Fruit fly (Drosophila melanogaster) whole organism, prepupa: ENCODE measurements around the gene Myo61F.

Experiments
- Blimp-1 ChIP-seq: fragments of 200-800 bp; sonication (Bioruptor generic); optimal IDR thresholded peaks from 3 replicates; lab custom pipeline; 2017; ENCODE audit warnings: missing biosample characterization, missing genetic modification characterization, mild to moderate bottlenecking, moderate library complexity, missing genetic modification reagents
- CG1621 ChIP-seq: fragments of 200-800 bp; sonication (Bioruptor generic); optimal IDR thresholded peaks from 3 replicates; lab custom pipeline; 2018; ENCODE audit warnings: missing biosample characterization, mild to moderate bottlenecking, missing genetic modification characterization
- CG16779 ChIP-seq: fragments of 200-800 bp; sonication (Bioruptor generic); optimal IDR thresholded peaks from 3 replicates; lab custom pipeline; 2017; ENCODE audit warnings: missing biosample characterization, mild to moderate bottlenecking, missing genetic modification characterization
- CG6163 ChIP-seq: fragments of 200-800 bp; sonication (Bioruptor generic); IDR thresholded peaks from 3 replicates; pipeline ENCODE4 v1.3.6; 2022; ENCODE audit warnings: missing biosample characterization, missing genetic modification characterization
- Hr38 ChIP-seq: sonication (Bioruptor generic); optimal IDR thresholded peaks from 2 replicates; lab custom pipeline; 2016; ENCODE audit warnings: missing biosample characterization, missing genetic modification characterization
- Smox ChIP-seq: fragments of 200-800 bp; sonication (Bioruptor generic); optimal IDR thresholded peaks from 3 replicates; lab custom pipeline; 2016; ENCODE audit warnings: missing biosample characterization, missing genetic modification characterization

DNA sequence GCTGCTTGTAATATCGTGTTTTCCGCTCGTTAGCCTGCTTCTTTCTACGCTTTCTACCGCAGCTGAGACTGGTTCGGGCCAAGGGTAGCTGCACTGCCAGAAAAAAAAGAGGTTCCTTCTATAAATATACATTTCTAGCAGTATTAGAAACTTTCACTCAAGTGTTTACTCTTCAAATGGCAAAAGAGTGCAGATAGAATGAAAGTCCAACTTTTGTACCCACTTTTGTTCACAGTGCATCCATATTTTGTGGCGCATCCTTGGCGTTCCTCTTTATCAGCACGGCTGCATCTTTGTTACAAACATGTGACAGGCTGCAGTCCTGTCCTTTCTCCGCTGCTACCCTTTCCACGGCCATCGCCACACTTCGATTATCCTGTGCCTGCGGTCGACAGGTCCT, 40.1 kb downstream of the Myo61F start:
- TF ChIP-seq CG6163 (0 out of 3 replicates have a peak, but pooled peaks have one; percentile 45), Smox (GFP tag; lab: Kevin White, UChicago) (no peak), Blimp-1 (GFP tag; lab: Kevin White, UChicago) (no peak), CG1621 (tag; lab: Kevin White, UChicago) (no peak), CG16779 (tag; lab: Kevin White, UChicago) (no peak), Hr38 (GFP tag; lab: Kevin White, UChicago) (no peak)
